Worm (Caenorhabditis elegans) whole organism, early embryonic: ENCODE data around the gene prp-6.
"Not testable (repeated sequence)": the region's sequence is repeated elsewhere in the genome, so short reads cannot be mapped to it uniquely, and the experiment has no call there.

Experiments used
- F13C5.2 ChIP-seq: sonication (generic microtip); optimal IDR thresholded peaks from 2 replicates; lab custom pipeline; 2017; ENCODE audit warnings: mild to moderate bottlenecking, missing genetic modification characterization, inconsistent platforms, missing compliant biosample characterization
- ama-1 ChIP-seq: fragments of 150-350 bp; optimal IDR thresholded peaks from 2 replicates; lab custom pipeline; 2014
- ceh-13 ChIP-seq: fragments of 200-800 bp; sonication (Bioruptor generic); optimal IDR thresholded peaks from 2 replicates; lab custom pipeline; 2018; ENCODE audit warnings: mild to moderate bottlenecking, missing genetic modification characterization, missing compliant biosample characterization
- ets-7 ChIP-seq: sonication (generic microtip); optimal IDR thresholded peaks from 2 replicates; lab custom pipeline; 2016; ENCODE audit warnings: missing genotype, missing genetic modification characterization, missing compliant biosample characterization
- hmbx-1 ChIP-seq: sonication (generic microtip); optimal IDR thresholded peaks from 2 replicates; lab custom pipeline; 2016; ENCODE audit warnings: mild to moderate bottlenecking, missing genetic modification characterization, missing compliant biosample characterization
- hmg-4 ChIP-seq: fragments of 200-800 bp; sonication (Bioruptor generic); optimal IDR thresholded peaks from 2 replicates; lab custom pipeline; 2018; ENCODE audit warnings: mild to moderate bottlenecking, missing genetic modification characterization, missing compliant biosample characterization
- hnd-1 ChIP-seq: sonication (generic microtip); optimal IDR thresholded peaks from 2 replicates; lab custom pipeline; 2016; ENCODE audit warnings: missing genetic modification characterization, missing compliant biosample characterization
- pes-1 ChIP-seq: fragments of 200-800 bp; sonication (Bioruptor generic); IDR thresholded peaks from 2 replicates; pipeline ENCODE4 v1.3.6; 2022; ENCODE audit warnings: missing genetic modification reagents, missing genetic modification characterization, missing compliant biosample characterization
- tbx-11 ChIP-seq: fragments of 200-800 bp; sonication (Bioruptor generic); IDR thresholded peaks from 2 replicates; pipeline ENCODE4 v1.3.6; 2022; ENCODE audit warnings: missing genetic modification characterization, missing compliant biosample characterization
- tbx-37 ChIP-seq: fragments of 200-800 bp; sonication (Bioruptor generic); conservative IDR thresholded peaks from 2 replicates; pipeline ENCODE4 v1.3.6; 2022; ENCODE audit warnings: missing genetic modification reagents, missing genetic modification characterization, missing compliant biosample characterization
- tra-4 ChIP-seq: sonication (generic microtip); optimal IDR thresholded peaks from 2 replicates; lab custom pipeline; 2017; ENCODE audit warnings: missing genetic modification characterization, missing compliant biosample characterization

- not testable (repeated sequence) for TF ChIP-seq tbx-37; hmbx-1; ceh-13 (GFP tag; lab: Kevin White, UChicago); ama-1 (lab: Kevin White, UChicago); tra-4 (tag; lab: Kevin White, UChicago); ets-7; hnd-1 (tag; lab: Kevin White, UChicago); F13C5.2 (tag; lab: Kevin White, UChicago); tbx-11 (GFP tag; lab: Robert Waterston, UW); hmg-4; pes-1
Observed at ce11 chrV:18010737-18011136, 11.5 kb upstream of the prp-6 start, which contains the start of gene Y59A8B.26.
